Worm (Caenorhabditis elegans) whole organism, L1 larva: ENCODE data around the gene nas-24.
A peak's percentile ranks its signal among the peaks of the same experiment; 100 is the strongest.

Experiments
- C04F5.9 ChIP-seq: sonication (generic microtip); optimal IDR thresholded peaks from 2 replicates; lab custom pipeline; 2016; ENCODE audit warnings: missing genetic modification characterization, missing compliant biosample characterization
- C16A3.4 ChIP-seq: fragments of 150-350 bp; optimal IDR thresholded peaks from 2 replicates; lab custom pipeline; 2014; ENCODE audit warnings: missing biosample characterization, missing genetic modification characterization
- C34B4.2 ChIP-seq: sonication (generic microtip); optimal IDR thresholded peaks from 2 replicates; lab custom pipeline; 2017; ENCODE audit warnings: mild to moderate bottlenecking, missing genetic modification characterization, missing compliant biosample characterization
- alr-1 ChIP-seq: fragments of 200-800 bp; sonication (Bioruptor generic); optimal IDR thresholded peaks from 2 replicates; lab custom pipeline; 2018; ENCODE audit warnings: borderline replicate concordance, mild to moderate bottlenecking, missing genetic modification characterization, missing compliant biosample characterization
- aly-2 ChIP-seq: fragments of 150-350 bp; optimal IDR thresholded peaks from 2 replicates; lab custom pipeline; 2014; ENCODE audit warnings: missing biosample characterization, missing genetic modification characterization
- ceh-63 ChIP-seq: fragments of 200-800 bp; sonication (Bioruptor generic); optimal IDR thresholded peaks from 2 replicates; lab custom pipeline; 2018; ENCODE audit warnings: mild to moderate bottlenecking, missing genetic modification characterization, missing compliant biosample characterization
- ceh-82 ChIP-seq, 3 experiments: fragments of 150-350 bp in 1 of 3; sonication (generic microtip) in 2 of 3; optimal IDR thresholded peaks; 2 replicates each; lab custom pipeline; 2014 to 2017; ENCODE audit warnings: missing biosample characterization in 3 of 3, missing genetic modification characterization in 3 of 3
- ceh-90 ChIP-seq: sonication (generic microtip); optimal IDR thresholded peaks from 2 replicates; lab custom pipeline; 2016; ENCODE audit warnings: missing genetic modification characterization, missing compliant biosample characterization
- dsc-1 ChIP-seq: sonication (generic microtip); optimal IDR thresholded peaks from 2 replicates; lab custom pipeline; 2016; ENCODE audit warnings: mild to moderate bottlenecking, missing genetic modification characterization, missing compliant biosample characterization
- efl-1 ChIP-seq, 4 experiments: fragments of 150-350 bp; optimal IDR thresholded peaks in 3 of 4; peaks in 1 of 4; 1 replicate in 1 of 4; 2 replicates in 3 of 4; lab custom pipeline; 2014; ENCODE audit warnings: missing biosample characterization in 2 of 4, missing genetic modification characterization in 2 of 4, missing genetic modification reagents in 2 of 4
- egl-13 ChIP-seq: sonication (generic microtip); optimal IDR thresholded peaks from 2 replicates; lab custom pipeline; 2016; ENCODE audit warnings: missing genotype, missing genetic modification reagents, missing genetic modification characterization, missing compliant biosample characterization
- elt-2 ChIP-seq: sonication (generic microtip); optimal IDR thresholded peaks from 2 replicates; lab custom pipeline; 2016; ENCODE audit warnings: missing genetic modification characterization, mild to moderate bottlenecking, inconsistent platforms, missing compliant biosample characterization, missing genetic modification reagents
- ets-5 ChIP-seq: fragments of 200-800 bp; sonication (Bioruptor generic); IDR thresholded peaks from 2 replicates; pipeline ENCODE4 v1.3.6; 2022; ENCODE audit warnings: missing genetic modification characterization, missing compliant biosample characterization
- fkh-10 ChIP-seq: sonication (generic microtip); optimal IDR thresholded peaks from 2 replicates; lab custom pipeline; 2017; ENCODE audit warnings: missing biosample characterization, missing genetic modification reagents, missing genetic modification characterization
- fkh-4 ChIP-seq: sonication (generic microtip); optimal IDR thresholded peaks from 2 replicates; lab custom pipeline; 2016; ENCODE audit warnings: missing compliant biosample characterization, missing genetic modification characterization, borderline replicate concordance
- fkh-8 ChIP-seq: sonication (generic microtip); optimal IDR thresholded peaks from 2 replicates; lab custom pipeline; 2016; ENCODE audit warnings: mild to moderate bottlenecking, missing genetic modification characterization, missing compliant biosample characterization
- fos-1 ChIP-seq: fragments of 150-350 bp; optimal IDR thresholded peaks from 2 replicates; lab custom pipeline; 2014; ENCODE audit warnings: missing biosample characterization, missing genetic modification characterization
- hlh-17 ChIP-seq: fragments of 200-800 bp; sonication (Bioruptor generic); optimal IDR thresholded peaks from 2 replicates; lab custom pipeline; 2018; ENCODE audit warnings: missing genetic modification characterization, mild to moderate bottlenecking, missing compliant biosample characterization, moderate library complexity, borderline replicate concordance
- hlh-4 ChIP-seq: sonication (generic microtip); optimal IDR thresholded peaks from 2 replicates; lab custom pipeline; 2016; ENCODE audit warnings: mild to moderate bottlenecking, missing genetic modification characterization, missing compliant biosample characterization
- hpl-2 ChIP-seq: fragments of 150-350 bp; optimal IDR thresholded peaks from 2 replicates; lab custom pipeline; 2014; ENCODE audit warnings: missing biosample characterization, missing genetic modification reagents, missing genetic modification characterization
- lin-13 ChIP-seq: fragments of 150-350 bp; optimal IDR thresholded peaks from 2 replicates; lab custom pipeline; 2014; ENCODE audit warnings: missing biosample characterization, missing genetic modification reagents, missing genetic modification characterization
- lin-14 ChIP-seq: fragments of 200-800 bp; sonication (Bioruptor generic); optimal IDR thresholded peaks from 2 replicates; lab custom pipeline; 2018; ENCODE audit warnings: mild to moderate bottlenecking, missing genetic modification characterization, moderate library complexity, missing compliant biosample characterization
- lin-39 ChIP-seq: fragments of 150-350 bp; optimal IDR thresholded peaks from 2 replicates; lab custom pipeline; 2014; ENCODE audit warnings: missing biosample characterization, missing genetic modification reagents, missing genetic modification characterization
- lsy-2 ChIP-seq, 2 experiments: fragments of 150-350 bp; optimal IDR thresholded peaks; 2 replicates each; lab custom pipeline; 2014; ENCODE audit warnings: missing biosample characterization in 2 of 2, missing genetic modification characterization in 2 of 2
- mab-9 ChIP-seq: fragments of 200-800 bp; sonication (Bioruptor generic); IDR thresholded peaks from 2 replicates; pipeline ENCODE4 v1.3.6; 2022; ENCODE audit warnings: missing genetic modification reagents, missing genetic modification characterization, missing compliant biosample characterization
- mdl-1 ChIP-seq, 2 experiments: fragments of 150-350 bp; optimal IDR thresholded peaks; 2 replicates each; lab custom pipeline; 2014 to 2017; ENCODE audit warnings: missing biosample characterization in 2 of 2, missing genetic modification characterization in 2 of 2, inconsistent platforms in 1 of 2
- mef-2 ChIP-seq: fragments of 150-350 bp; optimal IDR thresholded peaks from 2 replicates; lab custom pipeline; 2014; ENCODE audit warnings: missing biosample characterization, missing genetic modification characterization
- mep-1 ChIP-seq: fragments of 150-350 bp; optimal IDR thresholded peaks from 2 replicates; lab custom pipeline; 2014; ENCODE audit warnings: missing biosample characterization, missing genetic modification characterization
- nhr-11 ChIP-seq: fragments of 150-350 bp; optimal IDR thresholded peaks from 2 replicates; lab custom pipeline; 2014; ENCODE audit warnings: missing biosample characterization, missing genetic modification characterization
- nhr-12 ChIP-seq: sonication (generic microtip); optimal IDR thresholded peaks from 2 replicates; lab custom pipeline; 2017; ENCODE audit warnings: missing biosample characterization, missing genetic modification characterization
- nhr-19 ChIP-seq: fragments of 200-800 bp; sonication (Bioruptor generic); conservative IDR thresholded peaks from 2 replicates; pipeline ENCODE4 v1.3.6; 2022; ENCODE audit warnings: missing genetic modification characterization, missing compliant biosample characterization
- nhr-237 ChIP-seq: fragments of 150-350 bp; optimal IDR thresholded peaks from 2 replicates; lab custom pipeline; 2014; ENCODE audit warnings: missing biosample characterization, missing genetic modification characterization
- nhr-47 ChIP-seq: sonication (generic microtip); optimal IDR thresholded peaks from 2 replicates; lab custom pipeline; 2016; ENCODE audit warnings: mild to moderate bottlenecking, missing genetic modification characterization, moderate library complexity, missing compliant biosample characterization
- nhr-71 ChIP-seq: sonication (generic microtip); optimal IDR thresholded peaks from 2 replicates; lab custom pipeline; 2016; ENCODE audit warnings: mild to moderate bottlenecking, missing genetic modification characterization, moderate library complexity, missing compliant biosample characterization
- nhr-76 ChIP-seq: sonication (generic microtip); optimal IDR thresholded peaks from 2 replicates; lab custom pipeline; 2017; ENCODE audit warnings: missing biosample characterization, missing genetic modification characterization
- nhr-77 ChIP-seq: fragments of 150-350 bp; optimal IDR thresholded peaks from 2 replicates; lab custom pipeline; 2014; ENCODE audit warnings: missing biosample characterization, missing genetic modification characterization
- pag-3 ChIP-seq: sonication (generic microtip); optimal IDR thresholded peaks from 2 replicates; lab custom pipeline; 2017; ENCODE audit warnings: missing genetic modification characterization, mild to moderate bottlenecking, missing compliant biosample characterization, antibody characterized with exemption, borderline replicate concordance; ENCODE audit not compliant: insufficient read depth
- pax-3 ChIP-seq: fragments of 200-800 bp; sonication (Bioruptor generic); optimal IDR thresholded peaks from 2 replicates; lab custom pipeline; 2018; ENCODE audit warnings: mild to moderate bottlenecking, missing genetic modification characterization, moderate library complexity, missing compliant biosample characterization
- pqm-1 ChIP-seq: sonication (generic microtip); optimal IDR thresholded peaks from 3 replicates; lab custom pipeline; 2017; ENCODE audit warnings: missing biosample characterization, missing genetic modification characterization
- rnt-1 ChIP-seq: sonication (generic microtip); optimal IDR thresholded peaks from 2 replicates; lab custom pipeline; 2016; ENCODE audit warnings: mild to moderate bottlenecking, missing genetic modification characterization, moderate library complexity, missing compliant biosample characterization
- snpc-4 ChIP-seq: fragments of 150-350 bp; optimal IDR thresholded peaks from 2 replicates; lab custom pipeline; 2014; ENCODE audit warnings: missing biosample characterization, missing genetic modification characterization
- swsn-7 ChIP-seq: sonication (generic microtip); optimal IDR thresholded peaks from 2 replicates; lab custom pipeline; 2016; ENCODE audit warnings: missing genetic modification characterization, missing compliant biosample characterization
- unc-30 ChIP-seq: sonication (generic microtip); optimal IDR thresholded peaks from 2 replicates; lab custom pipeline; 2017; ENCODE audit warnings: missing biosample characterization, missing genetic modification characterization
- unc-86 ChIP-seq: sonication (generic microtip); optimal IDR thresholded peaks from 2 replicates; lab custom pipeline; 2016; ENCODE audit warnings: missing genetic modification characterization, missing compliant biosample characterization
- unc-98 ChIP-seq: fragments of 200-800 bp; sonication (Bioruptor generic); IDR thresholded peaks from 2 replicates; pipeline ENCODE4 v1.3.6; 2022; ENCODE audit warnings: missing genetic modification characterization, missing compliant biosample characterization
- xbp-1 ChIP-seq: sonication (generic microtip); optimal IDR thresholded peaks from 2 replicates; lab custom pipeline; 2016; ENCODE audit warnings: missing genetic modification characterization, missing compliant biosample characterization
- zag-1 ChIP-seq: fragments of 150-350 bp; optimal IDR thresholded peaks from 2 replicates; lab custom pipeline; 2014; ENCODE audit warnings: missing biosample characterization, missing genetic modification characterization
- zip-4 ChIP-seq: fragments of 200-800 bp; sonication (Bioruptor generic); optimal IDR thresholded peaks from 2 replicates; lab custom pipeline; 2018; ENCODE audit warnings: mild to moderate bottlenecking, missing genetic modification characterization, moderate library complexity, missing compliant biosample characterization
- ztf-4 ChIP-seq: fragments of 150-350 bp; optimal IDR thresholded peaks from 2 replicates; lab custom pipeline; 2014; ENCODE audit warnings: missing biosample characterization, missing genetic modification characterization

The nas-24 gene

ce11 chrV:13789362-13789761 is 20.2 kb downstream of the nas-24 start (continued):
- TF ChIP-seq egl-13 (peak; percentile 77), mab-9 (GFP tag; lab: Robert Waterston, UW) (no peak), lin-39 (tag; lab: Kevin White, UChicago) (peak; percentile 49), pax-3 (peak; percentile 87), unc-30 (no peak), ceh-90 (no peak), lin-14 (GFP tag; lab: Kevin White, UChicago) (peak; percentile 98), nhr-12 (tag; lab: Kevin White, UChicago) (no peak), nhr-77 (peak; percentile 87), fkh-4 (tag; lab: Kevin White, UChicago) (no peak), hlh-17 (GFP tag; lab: Kevin White, UChicago) (no peak), nhr-71 (tag; lab: Kevin White, UChicago) (peak; percentile 95)

DNA sequence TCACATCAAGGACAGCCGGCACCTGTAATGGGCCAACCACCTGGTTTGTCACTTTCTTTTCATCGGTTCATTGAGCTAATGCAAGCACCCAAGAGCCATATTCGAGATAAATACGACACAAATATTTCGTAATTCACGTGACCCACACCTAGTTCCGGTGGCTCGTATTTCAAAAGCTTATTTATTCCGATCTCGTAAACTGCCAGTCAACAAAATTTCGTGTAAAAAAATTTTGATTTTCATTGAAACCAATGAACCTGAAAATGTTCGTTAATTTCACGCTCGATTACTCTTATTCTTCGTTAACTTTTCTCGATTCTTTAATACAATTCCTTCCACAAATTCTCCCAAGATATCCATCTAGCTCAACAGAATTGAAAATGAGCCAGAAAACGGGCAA is 20.9 kb downstream of the nas-24 start:
- TF ChIP-seq elt-2 (tag; lab: Kevin White, UChicago) = no peak
- peak; percentile 6 for TF ChIP-seq fkh-8 (tag; lab: Kevin White, UChicago)

DNA sequence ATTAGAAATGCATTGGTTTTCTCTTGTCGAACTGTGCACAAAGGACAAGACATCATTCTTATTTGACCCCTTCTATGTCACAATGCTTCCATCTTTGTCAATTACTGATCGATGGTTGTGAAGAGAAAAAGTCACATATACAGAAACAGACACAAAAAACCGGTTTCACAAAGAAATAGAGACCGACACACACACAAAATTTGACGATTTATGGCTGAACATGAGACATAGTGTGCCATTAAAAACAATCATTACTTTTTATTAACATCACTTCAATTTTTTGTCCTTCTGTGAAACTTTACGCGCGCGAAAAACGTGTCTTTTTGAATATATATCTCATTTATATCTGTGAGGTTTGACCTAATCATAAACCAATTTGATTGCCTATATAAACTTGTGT is 21.4 kb downstream of the nas-24 start:
- peak; percentile 37 for TF ChIP-seq mep-1 (tag; lab: Kevin White, UChicago)
- TF ChIP-seq xbp-1 = no peak
- TF ChIP-seq C16A3.4 (tag; lab: Kevin White, UChicago) = no peak
- TF ChIP-seq mef-2 (tag; lab: Kevin White, UChicago) = no peak
- TF ChIP-seq lin-13 = no peak
- no peak for TF ChIP-seq hlh-17 (GFP tag; lab: Kevin White, UChicago)
- TF ChIP-seq unc-86 = peak; percentile 4
- TF ChIP-seq unc-98 (GFP tag; lab: Robert Waterston, UW) = no peak
- TF ChIP-seq ztf-4 = no peak
- peak; percentile 60 for TF ChIP-seq nhr-71 (tag; lab: Kevin White, UChicago)
- TF ChIP-seq ceh-82 (tag; optimal IDR thresholded peaks at IDR 0.05; lab: Kevin White, UChicago) = no peak
- TF ChIP-seq efl-1 (optimal IDR thresholded peaks at IDR 0.05; lab: Kevin White, UChicago) = no peak
- no peak for TF ChIP-seq efl-1 (GFP tag; optimal IDR thresholded peaks at IDR 0.05 in 1 of 2; lab: Kevin White, UChicago)
- no peak for TF ChIP-seq dsc-1 (tag; lab: Kevin White, UChicago)
- no peak for TF ChIP-seq ceh-63 (GFP tag; lab: Kevin White, UChicago)
- TF ChIP-seq C04F5.9 (tag; lab: Kevin White, UChicago) = no peak
- TF ChIP-seq pqm-1 (tag; lab: Kevin White, UChicago) = no peak
- TF ChIP-seq mdl-1 (tag; optimal IDR thresholded peaks at IDR 0.05; lab: Kevin White, UChicago) = no peak
- no peak for TF ChIP-seq zip-4 (GFP tag; lab: Kevin White, UChicago)
- no peak for TF ChIP-seq mab-9 (GFP tag; lab: Robert Waterston, UW)
- no peak for TF ChIP-seq zag-1 (tag; lab: Kevin White, UChicago)
- TF ChIP-seq aly-2 (tag; lab: Kevin White, UChicago) = no peak
- TF ChIP-seq nhr-237 (tag; lab: Kevin White, UChicago) = no peak
- TF ChIP-seq ets-5 (GFP tag; lab: Robert Waterston, UW) = no peak
- no peak for TF ChIP-seq nhr-76 (tag; lab: Kevin White, UChicago)
- TF ChIP-seq fos-1 (tag; lab: Kevin White, UChicago) = no peak
- no peak for TF ChIP-seq swsn-7
- TF ChIP-seq rnt-1 (tag; lab: Kevin White, UChicago) = no peak
- TF ChIP-seq nhr-19 = peak; percentile 41; the same call in 1 of the 2 replicates
- no peak for TF ChIP-seq alr-1
- TF ChIP-seq pag-3 (tag; lab: Kevin White, UChicago) = no peak
- no peak for TF ChIP-seq hlh-4
- no peak for TF ChIP-seq hpl-2 (GFP tag; lab: Kevin White, UChicago)
- no peak for TF ChIP-seq nhr-11 (tag; lab: Kevin White, UChicago)
- TF ChIP-seq lin-39 (tag; lab: Kevin White, UChicago) = no peak
- TF ChIP-seq fkh-10 (GFP tag; lab: Kevin White, UChicago) = no peak
- TF ChIP-seq C34B4.2 (tag; lab: Kevin White, UChicago) = no peak
- TF ChIP-seq snpc-4 = no peak
- no peak for TF ChIP-seq unc-30
- peak in 1 of 2 experiments; percentile 58 for TF ChIP-seq lsy-2 (tag; optimal IDR thresholded peaks at IDR 0.05; lab: Kevin White, UChicago)
- TF ChIP-seq nhr-47 (tag; lab: Kevin White, UChicago) = no peak
